Worm (Caenorhabditis elegans) whole organism, early embryonic: ENCODE data around the gene rgs-11.

Experiments used
- B0310.2 ChIP-seq: sonication (generic microtip); optimal IDR thresholded peaks from 2 replicates; lab custom pipeline; 2016; ENCODE audit warnings: mild to moderate bottlenecking, missing genetic modification characterization, missing compliant biosample characterization
- F13C5.2 ChIP-seq: sonication (generic microtip); optimal IDR thresholded peaks from 2 replicates; lab custom pipeline; 2017; ENCODE audit warnings: mild to moderate bottlenecking, missing genetic modification characterization, inconsistent platforms, missing compliant biosample characterization
- aly-1 ChIP-seq: sonication (generic microtip); optimal IDR thresholded peaks from 2 replicates; lab custom pipeline; 2016; ENCODE audit warnings: missing genetic modification characterization, missing compliant biosample characterization
- ama-1 ChIP-seq: fragments of 150-350 bp; optimal IDR thresholded peaks from 2 replicates; lab custom pipeline; 2014
- ceh-13 ChIP-seq: fragments of 200-800 bp; sonication (Bioruptor generic); optimal IDR thresholded peaks from 2 replicates; lab custom pipeline; 2018; ENCODE audit warnings: mild to moderate bottlenecking, missing genetic modification characterization, missing compliant biosample characterization
- ceh-36 ChIP-seq: sonication (generic microtip); optimal IDR thresholded peaks from 2 replicates; lab custom pipeline; 2016; ENCODE audit warnings: missing genetic modification characterization, inconsistent platforms, missing compliant biosample characterization
- ets-7 ChIP-seq: sonication (generic microtip); optimal IDR thresholded peaks from 2 replicates; lab custom pipeline; 2016; ENCODE audit warnings: missing genotype, missing genetic modification characterization, missing compliant biosample characterization
- flt-1 ChIP-seq: fragments of 200-800 bp; sonication (Bioruptor generic); IDR thresholded peaks from 2 replicates; pipeline ENCODE4 v1.3.6; 2022; ENCODE audit warnings: missing genetic modification characterization, missing compliant biosample characterization
- hmg-4 ChIP-seq: fragments of 200-800 bp; sonication (Bioruptor generic); optimal IDR thresholded peaks from 2 replicates; lab custom pipeline; 2018; ENCODE audit warnings: mild to moderate bottlenecking, missing genetic modification characterization, missing compliant biosample characterization
- hnd-1 ChIP-seq: sonication (generic microtip); optimal IDR thresholded peaks from 2 replicates; lab custom pipeline; 2016; ENCODE audit warnings: missing genetic modification characterization, missing compliant biosample characterization
- pes-1 ChIP-seq: fragments of 200-800 bp; sonication (Bioruptor generic); IDR thresholded peaks from 2 replicates; pipeline ENCODE4 v1.3.6; 2022; ENCODE audit warnings: missing genetic modification reagents, missing genetic modification characterization, missing compliant biosample characterization
- scrt-1 ChIP-seq: fragments of 200-800 bp; sonication (Bioruptor generic); IDR thresholded peaks from 2 replicates; pipeline ENCODE4 v1.3.6; 2022; ENCODE audit warnings: missing genetic modification characterization, missing compliant biosample characterization
- sea-1 ChIP-seq: fragments of 200-800 bp; sonication (Bioruptor generic); conservative IDR thresholded peaks from 2 replicates; pipeline ENCODE4 v1.3.6; 2022; ENCODE audit warnings: missing genetic modification characterization, missing compliant biosample characterization
- tbx-11 ChIP-seq: fragments of 200-800 bp; sonication (Bioruptor generic); IDR thresholded peaks from 2 replicates; pipeline ENCODE4 v1.3.6; 2022; ENCODE audit warnings: missing genetic modification characterization, missing compliant biosample characterization
- tbx-37 ChIP-seq: fragments of 200-800 bp; sonication (Bioruptor generic); conservative IDR thresholded peaks from 2 replicates; pipeline ENCODE4 v1.3.6; 2022; ENCODE audit warnings: missing genetic modification reagents, missing genetic modification characterization, missing compliant biosample characterization
- tra-4 ChIP-seq: sonication (generic microtip); optimal IDR thresholded peaks from 2 replicates; lab custom pipeline; 2017; ENCODE audit warnings: missing genetic modification characterization, missing compliant biosample characterization

Gene rgs-11

DNA sequence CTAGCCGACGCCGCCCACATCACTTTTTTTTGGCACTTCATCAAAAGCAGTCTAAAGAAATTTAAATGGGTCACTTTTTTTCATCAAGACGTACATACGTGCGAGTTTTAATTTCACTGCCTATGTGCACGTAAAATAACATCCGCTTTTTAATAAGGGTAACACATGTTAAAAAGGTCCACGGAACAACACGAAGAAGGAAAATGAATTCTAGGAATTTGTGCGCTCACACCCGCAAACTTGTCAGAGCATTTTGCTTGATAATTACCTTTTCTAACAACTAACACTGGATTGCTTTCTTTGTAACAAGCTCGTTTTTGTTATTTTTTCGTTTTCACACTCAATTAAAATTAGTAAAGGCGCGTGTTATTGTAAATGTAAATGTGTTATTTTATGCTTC, 44.3 kb downstream of the rgs-11 start:
- TF ChIP-seq hmg-4 (GFP tag; lab: Kevin White, UChicago) (no peak), pes-1 (GFP tag; lab: Robert Waterston, UW) (no peak), F13C5.2 (tag; lab: Kevin White, UChicago) (no peak), hnd-1 (tag; lab: Kevin White, UChicago) (no peak)

DNA sequence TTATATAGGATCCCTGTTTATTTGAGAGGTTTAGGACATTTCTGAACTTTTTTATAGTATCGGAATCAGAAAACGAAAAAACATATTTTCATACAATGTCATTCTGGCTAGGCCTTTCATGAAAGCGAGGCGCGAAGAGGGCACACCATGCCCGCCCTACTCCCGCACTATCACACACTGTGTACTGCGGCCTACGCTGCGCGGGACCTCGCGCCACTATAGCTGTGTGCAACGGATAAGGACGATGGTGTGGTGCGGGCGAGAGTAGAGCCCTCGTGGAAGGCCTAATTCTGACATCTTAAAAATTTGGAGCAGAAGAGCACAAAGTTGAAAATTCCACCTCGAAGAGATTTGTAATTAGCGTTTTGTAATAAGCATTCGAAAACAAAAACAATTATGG, 46.6 kb downstream of the rgs-11 start:
- TF ChIP-seq hmg-4 (GFP tag; lab: Kevin White, UChicago) (no peak), scrt-1 (GFP tag; lab: Robert Waterston, UW) (no peak), ama-1 (lab: Kevin White, UChicago) (no peak), tbx-37 (GFP tag; lab: Robert Waterston, UW) (no peak), flt-1 (GFP tag; lab: Robert Waterston, UW) (no peak), tbx-11 (GFP tag; lab: Robert Waterston, UW) (no peak), tra-4 (no peak), sea-1 (no peak), aly-1 (tag; lab: Kevin White, UChicago) (no peak), ceh-13 (no peak), ets-7 (tag; lab: Kevin White, UChicago) (no peak), B0310.2 (no peak), ceh-36 (tag; lab: Kevin White, UChicago) (no peak), hnd-1 (tag; lab: Kevin White, UChicago) (no peak), F13C5.2 (tag; lab: Kevin White, UChicago) (no peak)

ce11 chrX:15011526-15012274, 47.3 kb downstream of the rgs-11 start:
- no peak for TF ChIP-seq F13C5.2 (tag; lab: Kevin White, UChicago)
- no peak for TF ChIP-seq flt-1 (GFP tag; lab: Robert Waterston, UW)
- TF ChIP-seq ceh-36 (tag; lab: Kevin White, UChicago), result no peak
- no peak for TF ChIP-seq ceh-13
- TF ChIP-seq scrt-1 (GFP tag; lab: Robert Waterston, UW), result no peak
- TF ChIP-seq hmg-4 (GFP tag; lab: Kevin White, UChicago), result no peak
- no peak for TF ChIP-seq tbx-11 (GFP tag; lab: Robert Waterston, UW)
- TF ChIP-seq hnd-1 (tag; lab: Kevin White, UChicago), result no peak
- TF ChIP-seq aly-1 (tag; lab: Kevin White, UChicago), result no peak
- no peak for TF ChIP-seq B0310.2

ce11 chrX:15013941-15014453, 49.6 kb downstream of the rgs-11 start:
- TF ChIP-seq B0310.2 (no peak), hmg-4 (GFP tag; lab: Kevin White, UChicago) (no peak), ets-7 (tag; lab: Kevin White, UChicago) (no peak), tbx-11 (GFP tag; lab: Robert Waterston, UW) (no peak), pes-1 (GFP tag; lab: Robert Waterston, UW) (no peak)
